Fruit fly (Drosophila melanogaster) whole organism, embryonic: ENCODE results near the gene Dus1.

Source experiments
- Aef1 ChIP-seq: fragments of 200-800 bp; sonication (Bioruptor generic); IDR thresholded peaks from 3 replicates; pipeline ENCODE4 v1.3.6; 2022; ENCODE audit warnings: missing biosample characterization, missing genetic modification characterization
- B-H1 ChIP-seq: fragments of 200-800 bp; sonication (Bioruptor generic); IDR thresholded peaks from 3 replicates; pipeline ENCODE4 v1.3.6; 2022; ENCODE audit warnings: missing biosample characterization, missing genetic modification characterization
- CG10147 ChIP-seq: fragments of 200-800 bp; sonication (Bioruptor generic); optimal IDR thresholded peaks from 2 replicates; lab custom pipeline; 2019; ENCODE audit warnings: missing biosample characterization, mild to moderate bottlenecking, missing genetic modification characterization, moderate library complexity
- CG10209 ChIP-seq: fragments of 200-800 bp; sonication (Bioruptor generic); optimal IDR thresholded peaks from 3 replicates; lab custom pipeline; 2017; ENCODE audit warnings: missing biosample characterization, mild to moderate bottlenecking, missing genetic modification characterization, missing genetic modification reagents
- CG11456 ChIP-seq: fragments of 200-800 bp; sonication (Bioruptor generic); IDR thresholded peaks from 3 replicates; pipeline ENCODE4 v1.3.6; 2022; ENCODE audit warnings: missing biosample characterization, missing genetic modification characterization
- CG11696 ChIP-seq: fragments of 200-800 bp; sonication (Bioruptor generic); IDR thresholded peaks from 2 replicates; pipeline ENCODE4 v1.3.6; 2022; ENCODE audit warnings: missing biosample characterization, missing genetic modification characterization
- CG14667 ChIP-seq: fragments of 200-800 bp; sonication (Bioruptor generic); IDR thresholded peaks from 2 replicates; pipeline ENCODE4 v1.3.6; 2022; ENCODE audit warnings: missing biosample characterization, missing genetic modification characterization
- CG1602 ChIP-seq: fragments of 200-800 bp; sonication (Bioruptor generic); optimal IDR thresholded peaks from 3 replicates; lab custom pipeline; 2016; ENCODE audit warnings: missing biosample characterization, missing genetic modification characterization
- CG2120 ChIP-seq: fragments of 200-800 bp; sonication (Bioruptor generic); optimal IDR thresholded peaks from 3 replicates; lab custom pipeline; 2016; ENCODE audit warnings: missing biosample characterization, missing genetic modification characterization
- CG2199 ChIP-seq: fragments of 200-800 bp; sonication (Bioruptor generic); IDR thresholded peaks from 3 replicates; pipeline ENCODE4 v1.3.6; 2022; ENCODE audit warnings: missing biosample characterization, missing genetic modification characterization
- CG2678 ChIP-seq: fragments of 200-800 bp; sonication (Bioruptor generic); optimal IDR thresholded peaks from 3 replicates; lab custom pipeline; 2019; ENCODE audit warnings: missing biosample characterization, mild to moderate bottlenecking, missing genetic modification characterization, moderate library complexity
- CG32532 ChIP-seq: fragments of 200-800 bp; sonication (Bioruptor generic); IDR thresholded peaks from 2 replicates; pipeline ENCODE4 v1.3.6; 2022; ENCODE audit warnings: missing biosample characterization, missing genetic modification characterization
- CG3407 ChIP-seq: fragments of 200-800 bp; sonication (Bioruptor generic); optimal IDR thresholded peaks from 2 replicates; lab custom pipeline; 2018; ENCODE audit warnings: missing biosample characterization, mild to moderate bottlenecking, missing genetic modification characterization
- CG34376 ChIP-seq: fragments of 200-800 bp; sonication (Bioruptor generic); optimal IDR thresholded peaks from 2 replicates; lab custom pipeline; 2018; ENCODE audit warnings: missing biosample characterization, mild to moderate bottlenecking, missing genetic modification characterization
- CG4730 ChIP-seq: fragments of 200-800 bp; sonication (Bioruptor generic); IDR thresholded peaks from 2 replicates; pipeline ENCODE4 v1.3.6; 2022; ENCODE audit warnings: missing biosample characterization, missing genetic modification characterization
- CG6683 ChIP-seq: fragments of 200-800 bp; sonication (Bioruptor generic); optimal IDR thresholded peaks from 2 replicates; lab custom pipeline; 2017; ENCODE audit warnings: missing biosample characterization, mild to moderate bottlenecking, missing genetic modification characterization, missing genetic modification reagents
- CG7271 ChIP-seq: fragments of 200-800 bp; sonication (Bioruptor generic); optimal IDR thresholded peaks from 2 replicates; lab custom pipeline; 2018; ENCODE audit warnings: missing biosample characterization, mild to moderate bottlenecking, missing genetic modification characterization, moderate library complexity
- E2f1 ChIP-seq: fragments of 200-800 bp; sonication (Bioruptor generic); IDR thresholded peaks from 2 replicates; pipeline ENCODE4 v1.3.6; 2022; ENCODE audit warnings: missing biosample characterization, missing genetic modification characterization
- Ets65A ChIP-seq: fragments of 200-800 bp; sonication (Bioruptor generic); peaks from one replicate; lab custom pipeline; 2016; ENCODE audit warnings: missing biosample characterization, missing genetic modification characterization
- Fer1 ChIP-seq: fragments of 200-800 bp; sonication (Bioruptor generic); optimal IDR thresholded peaks from 2 replicates; lab custom pipeline; 2017; ENCODE audit warnings: missing biosample characterization, mild to moderate bottlenecking, missing genetic modification characterization
- Hsf ChIP-seq: fragments of 200-800 bp; sonication (Bioruptor generic); optimal IDR thresholded peaks from 3 replicates; lab custom pipeline; 2016; ENCODE audit warnings: missing biosample characterization, missing genetic modification characterization
- MBD-R2 ChIP-seq: fragments of 200-800 bp; sonication (Bioruptor generic); IDR thresholded peaks from 2 replicates; pipeline ENCODE4 v1.3.6; 2022; ENCODE audit warnings: missing biosample characterization, missing genetic modification characterization
- Med ChIP-seq: fragments of 200-800 bp; sonication (Bioruptor generic); peaks from one replicate; lab custom pipeline; 2016; ENCODE audit warnings: missing biosample characterization, missing genetic modification characterization, mild to moderate bottlenecking, inconsistent platforms, moderate library complexity
- Meics ChIP-seq: fragments of 200-800 bp; sonication (Bioruptor generic); optimal IDR thresholded peaks from 2 replicates; lab custom pipeline; 2017; ENCODE audit warnings: missing biosample characterization, mild to moderate bottlenecking, missing genetic modification characterization
- Nf-YC ChIP-seq: fragments of 200-800 bp; optimal IDR thresholded peaks from 3 replicates; lab custom pipeline; 2019; ENCODE audit warnings: missing biosample characterization, mild to moderate bottlenecking, missing genetic modification characterization, moderate library complexity
- Ravus ChIP-seq: fragments of 200-800 bp; sonication (Bioruptor generic); IDR thresholded peaks from 2 replicates; pipeline ENCODE4 v1.3.6; 2022; ENCODE audit warnings: missing biosample characterization, missing genetic modification characterization
- Side ChIP-seq: fragments of 200-800 bp; sonication (Bioruptor generic); optimal IDR thresholded peaks from 2 replicates; lab custom pipeline; 2016; ENCODE audit warnings: missing biosample characterization, missing genetic modification characterization
- Sox100B ChIP-seq: fragments of 200-800 bp; sonication (Bioruptor generic); optimal IDR thresholded peaks from 3 replicates; lab custom pipeline; 2018; ENCODE audit warnings: missing biosample characterization, mild to moderate bottlenecking, missing genetic modification characterization
- Ssrp ChIP-seq: fragments of 200-800 bp; sonication (Bioruptor generic); optimal IDR thresholded peaks from 2 replicates; lab custom pipeline; 2018; ENCODE audit warnings: missing biosample characterization, mild to moderate bottlenecking, missing genetic modification characterization, moderate library complexity
- chinmo ChIP-seq: fragments of 200-800 bp; sonication (Bioruptor generic); IDR thresholded peaks from 4 replicates; pipeline ENCODE4 v1.3.6; 2022; ENCODE audit warnings: missing biosample characterization, missing genetic modification characterization; ENCODE audit not compliant: partially characterized antibody
- crol ChIP-seq: fragments of 200-800 bp; sonication (Bioruptor generic); IDR thresholded peaks from 2 replicates; pipeline ENCODE4 v1.3.6; 2022; ENCODE audit warnings: missing biosample characterization, missing genetic modification characterization
- dimm ChIP-seq: fragments of 200-800 bp; sonication (Bioruptor generic); IDR thresholded peaks from 2 replicates; pipeline ENCODE4 v1.3.6; 2022; ENCODE audit warnings: missing biosample characterization, missing genetic modification characterization
- disco-r ChIP-seq: fragments of 200-800 bp; sonication (Bioruptor generic); optimal IDR thresholded peaks from 2 replicates; lab custom pipeline; 2016; ENCODE audit warnings: missing biosample characterization, missing genetic modification characterization
- dm ChIP-seq: fragments of 200-800 bp; sonication (Bioruptor generic); optimal IDR thresholded peaks from 3 replicates; lab custom pipeline; 2016; ENCODE audit warnings: missing biosample characterization, missing genetic modification characterization
- dysf ChIP-seq: fragments of 200-800 bp; sonication (Bioruptor generic); IDR thresholded peaks from 3 replicates; pipeline ENCODE4 v1.3.6; 2022; ENCODE audit warnings: missing biosample characterization, missing genetic modification characterization
- ewg ChIP-seq: fragments of 200-800 bp; sonication (Bioruptor generic); optimal IDR thresholded peaks from 3 replicates; lab custom pipeline; 2017; ENCODE audit warnings: mild to moderate bottlenecking, missing biosample characterization, missing genetic modification reagents, missing genetic modification characterization
- fd64A ChIP-seq: fragments of 200-800 bp; sonication (Bioruptor generic); optimal IDR thresholded peaks from 3 replicates; lab custom pipeline; 2018; ENCODE audit warnings: missing biosample characterization, mild to moderate bottlenecking, missing genetic modification characterization
- gcm2 ChIP-seq: fragments of 200-800 bp; sonication (Bioruptor generic); optimal IDR thresholded peaks from 2 replicates; lab custom pipeline; 2016; ENCODE audit warnings: missing biosample characterization, missing genetic modification characterization
- klu ChIP-seq: fragments of 200-800 bp; sonication (Bioruptor generic); IDR thresholded peaks from 2 replicates; pipeline ENCODE4 v1.3.6; 2022; ENCODE audit warnings: missing biosample characterization, missing genetic modification characterization
- lab ChIP-seq: fragments of 200-800 bp; sonication (Bioruptor generic); optimal IDR thresholded peaks from 3 replicates; lab custom pipeline; 2017; ENCODE audit warnings: missing biosample characterization, missing genetic modification characterization, mild to moderate bottlenecking, moderate library complexity, missing genetic modification reagents
- lilli ChIP-seq: fragments of 200-800 bp; sonication (Bioruptor generic); optimal IDR thresholded peaks from 3 replicates; lab custom pipeline; 2016; ENCODE audit warnings: missing biosample characterization, missing genetic modification characterization
- luna ChIP-seq: fragments of 200-800 bp; sonication (Bioruptor generic); optimal IDR thresholded peaks from 2 replicates; lab custom pipeline; 2016; ENCODE audit warnings: missing biosample characterization, missing genetic modification characterization
- nerfin-2 ChIP-seq: fragments of 200-800 bp; sonication (Bioruptor generic); IDR thresholded peaks from 2 replicates; pipeline ENCODE4 v1.3.6; 2022; ENCODE audit warnings: missing biosample characterization, missing genetic modification characterization; ENCODE audit not compliant: partially characterized antibody
- otp ChIP-seq: fragments of 200-800 bp; sonication (Bioruptor generic); IDR thresholded peaks from 3 replicates; pipeline ENCODE4, ENCODE4 v1.3.6; 2022; ENCODE audit warnings: missing biosample characterization, missing genetic modification characterization
- pan ChIP-seq, 4 experiments: fragments of >200 bp in 3 of 4; fragments of 200-800 bp in 1 of 4; sonication (Bioruptor generic) in 1 of 4; optimal IDR thresholded peaks in 3 of 4; IDR thresholded peaks in 1 of 4; 2 replicates each; pipeline versions ENCODE4 v1.3.6 to Lab custom; 2017 to 2022; ENCODE audit warnings: missing biosample characterization in 2 of 4, missing genetic modification characterization in 2 of 4, mixed read lengths in 1 of 4
- row ChIP-seq: fragments of 200-800 bp; sonication (Bioruptor generic); IDR thresholded peaks from 3 replicates; pipeline ENCODE4 v1.3.6; 2022; ENCODE audit warnings: missing biosample characterization, missing genetic modification characterization
- slbo ChIP-seq: fragments of 200-800 bp; sonication (Bioruptor generic); IDR thresholded peaks from 2 replicates; pipeline ENCODE4 v1.3.6; 2022; ENCODE audit warnings: missing biosample characterization, missing genetic modification characterization
- stc ChIP-seq: fragments of 200-800 bp; sonication (Bioruptor generic); IDR thresholded peaks from 2 replicates; pipeline ENCODE4 v1.3.6; 2022; ENCODE audit warnings: missing biosample characterization, missing genetic modification characterization
- tgo ChIP-seq: fragments of 200-800 bp; sonication (Bioruptor generic); IDR thresholded peaks from 3 replicates; pipeline ENCODE4 v1.3.6; 2022; ENCODE audit warnings: missing biosample characterization, missing genetic modification characterization
- tio ChIP-seq: fragments of 200-800 bp; sonication (Bioruptor generic); optimal IDR thresholded peaks from 2 replicates; lab custom pipeline; 2017; ENCODE audit warnings: missing biosample characterization, missing genetic modification characterization, inconsistent platforms
- tll ChIP-seq, 2 experiments: fragments of 200-800 bp in 1 of 2; fragments of >200 bp in 1 of 2; sonication (Bioruptor generic) in 1 of 2; optimal IDR thresholded peaks; 2 replicates each; lab custom pipeline; 2017 to 2019; ENCODE audit warnings: missing biosample characterization in 2 of 2, missing genetic modification characterization in 2 of 2, mild to moderate bottlenecking in 1 of 2, moderate library complexity in 1 of 2

Gene Dus1

dm6 chr2L:243819-244218 lies 27.7 kb downstream of the Dus1 start (continued):
- TF ChIP-seq CG4730 (GFP tag; lab: Robert Waterston, UW) = peak; percentile 44; the same call in 1 of the 2 replicates
- no peak for TF ChIP-seq CG2678 (tag; lab: Kevin White, UChicago)
- TF ChIP-seq dysf (GFP tag; lab: Robert Waterston, UW) = peak; percentile 52; the same call in 2 of the 3 replicates
- TF ChIP-seq CG2120 (GFP tag; lab: Kevin White, UChicago) = peak; percentile 66
- TF ChIP-seq fd64A (GFP tag; lab: Kevin White, UChicago) = no peak
- no peak for TF ChIP-seq crol (GFP tag; lab: Robert Waterston, UW)
- no peak for TF ChIP-seq CG3407 (GFP tag; lab: Kevin White, UChicago)
- TF ChIP-seq lab (GFP tag; lab: Kevin White, UChicago) = peak; percentile 53
- TF ChIP-seq nerfin-2 (GFP tag; lab: Robert Waterston, UW) = no peak
- TF ChIP-seq CG32532 = peak; percentile 65
- TF ChIP-seq disco-r (GFP tag; lab: Kevin White, UChicago) = no peak
- TF ChIP-seq klu (GFP tag; lab: Robert Waterston, UW) = 0 out of 2 replicates have a peak, but pooled peaks have one; percentile 16
- no peak for TF ChIP-seq CG1602 (GFP tag; lab: Kevin White, UChicago)
- TF ChIP-seq CG6683 = peak; percentile 24
- peak; percentile 30 for TF ChIP-seq Meics (GFP tag; lab: Kevin White, UChicago)
- TF ChIP-seq luna = no peak
- TF ChIP-seq CG7271 (tag; lab: Kevin White, UChicago) = no peak
- no peak for TF ChIP-seq otp (GFP tag; lab: Robert Waterston, UW)
- 0 out of 2 replicates have a peak, but pooled peaks have one; percentile 24 for TF ChIP-seq CG11696 (GFP tag; lab: Robert Waterston, UW)
- no peak for TF ChIP-seq Aef1 (GFP tag; lab: Robert Waterston, UW)
- TF ChIP-seq tio (GFP tag; lab: Kevin White, UChicago) = no peak
- TF ChIP-seq tll (GFP tag; optimal IDR thresholded peaks at IDR 0.05; lab: Kevin White, UChicago) = no peak
- TF ChIP-seq CG34376 = no peak
- no peak for TF ChIP-seq Side (GFP tag; lab: Kevin White, UChicago)
- no peak for TF ChIP-seq Ravus (GFP tag; lab: Robert Waterston, UW)
- no peak for TF ChIP-seq dm (GFP tag; lab: Kevin White, UChicago)
- TF ChIP-seq slbo = peak; percentile 69
- TF ChIP-seq gcm2 = no peak
- no peak for TF ChIP-seq B-H1
- TF ChIP-seq CG11456 (GFP tag; lab: Robert Waterston, UW) = 0 out of 3 replicates have a peak, but pooled peaks have one; percentile 35
- no peak for TF ChIP-seq chinmo (GFP tag; lab: Robert Waterston, UW)
- TF ChIP-seq E2f1 (GFP tag; lab: Robert Waterston, UW) = 0 out of 2 replicates have a peak, but pooled peaks have one; percentile 6
- peak; percentile 15; the same call in 1 of the 2 replicates for TF ChIP-seq MBD-R2
- peak; percentile 34 for TF ChIP-seq lilli (GFP tag; lab: Kevin White, UChicago)
- TF ChIP-seq CG14667 (GFP tag; lab: Robert Waterston, UW) = no peak; the same call in 1 of the 2 replicates
- no peak for TF ChIP-seq pan (optimal IDR thresholded peaks at IDR 0.05; lab: Kevin White, UChicago)
- TF ChIP-seq pan (GFP tag; optimal IDR thresholded peaks at IDR 0.05 in 1 of 2, IDR thresholded peaks at IDR 0.05 in 1 of 2) = peak in 1 of 2 experiments; percentile 56
- no peak for TF ChIP-seq Ets65A (GFP tag; lab: Kevin White, UChicago)
- TF ChIP-seq stc (GFP tag; lab: Robert Waterston, UW) = peak; percentile 29; the same call in 1 of the 2 replicates
- no peak for TF ChIP-seq Hsf
- TF ChIP-seq Sox100B = no peak
- TF ChIP-seq Nf-YC = peak; percentile 88
- peak; percentile 55; the same call in 1 of the 3 replicates for TF ChIP-seq tgo (GFP tag; lab: Robert Waterston, UW)
- TF ChIP-seq dimm = no peak
- TF ChIP-seq row (GFP tag; lab: Robert Waterston, UW) = peak; percentile 61
- TF ChIP-seq Ssrp = peak; percentile 6
- TF ChIP-seq CG2199 = no peak
- TF ChIP-seq CG10209 = no peak
- TF ChIP-seq ewg = no peak
- no peak for TF ChIP-seq Med (GFP tag; lab: Kevin White, UChicago)
- TF ChIP-seq Fer1 (GFP tag; lab: Kevin White, UChicago) = peak; percentile 21
- no peak for TF ChIP-seq CG10147 (GFP tag; lab: Kevin White, UChicago)
